Worm (Caenorhabditis elegans) whole organism, young adult: ENCODE data around the gene srw-79.

Experiments
- ama-1 ChIP-seq, 3 experiments: fragments of 150-350 bp in 1 of 3; sonication (generic microtip) in 2 of 3; optimal IDR thresholded peaks; 2 replicates each; lab custom pipeline; 2014 to 2018; ENCODE audit warnings: missing biosample characterization in 2 of 3, missing genetic modification characterization in 2 of 3, missing genetic modification reagents in 2 of 3
- aptf-3 ChIP-seq: fragments of 200-800 bp; sonication (Bioruptor generic); IDR thresholded peaks from 2 replicates; pipeline ENCODE4 v1.3.6; 2022; ENCODE audit warnings: missing genetic modification characterization, missing compliant biosample characterization
- attf-5 ChIP-seq: fragments of 200-800 bp; sonication (Bioruptor generic); optimal IDR thresholded peaks from 2 replicates; lab custom pipeline; 2018; ENCODE audit warnings: mild to moderate bottlenecking, missing genetic modification characterization, missing compliant biosample characterization
- dox-1 ChIP-seq: fragments of 200-800 bp; sonication (Bioruptor generic); IDR thresholded peaks from 2 replicates; pipeline ENCODE4 v1.3.6; 2022; ENCODE audit warnings: missing genetic modification reagents, missing genetic modification characterization, missing compliant biosample characterization
- efl-1 ChIP-seq: fragments of 150-350 bp; optimal IDR thresholded peaks from 2 replicates; lab custom pipeline; 2014; ENCODE audit warnings: missing biosample characterization, missing genetic modification reagents, missing genetic modification characterization
- snpc-4 ChIP-seq, 5 experiments: fragments of 150-350 bp in 1 of 5; sonication (generic microtip) in 4 of 5; optimal IDR thresholded peaks; 2 replicates each; lab custom pipeline; 2014 to 2018; ENCODE audit warnings: missing genetic modification characterization in 5 of 5, missing biosample characterization in 3 of 5, antibody characterized with exemption in 2 of 5, mild to moderate bottlenecking in 2 of 5, missing compliant biosample characterization in 2 of 5, missing genotype in 2 of 5, moderate library complexity in 2 of 5, missing genetic modification reagents in 1 of 5
- xnd-1 ChIP-seq: sonication (generic microtip); optimal IDR thresholded peaks from 2 replicates; lab custom pipeline; 2016; ENCODE audit warnings: missing genotype, missing genetic modification reagents, missing genetic modification characterization, missing compliant biosample characterization

ce11 chrII:2903748-2904147, 42.8 kb upstream of the srw-79 start:
- TF ChIP-seq dox-1 (GFP tag; lab: Robert Waterston, UW) (no peak), snpc-4 (GFP tag; optimal IDR thresholded peaks at IDR 0.05; lab: Kevin White, UChicago) (no peak), snpc-4 (tag; optimal IDR thresholded peaks at IDR 0.05; lab: Kevin White, UChicago) (no peak), aptf-3 (GFP tag; lab: Robert Waterston, UW) (no peak), attf-5 (GFP tag; lab: Kevin White, UChicago) (no peak), xnd-1 (tag; lab: Kevin White, UChicago) (no peak), efl-1 (GFP tag; lab: Kevin White, UChicago) (no peak), ama-1 (optimal IDR thresholded peaks at IDR 0.05; lab: Kevin White, UChicago) (no peak), ama-1 (GFP tag; optimal IDR thresholded peaks at IDR 0.05; lab: Kevin White, UChicago) (no peak)
